Fruit fly (Drosophila melanogaster) whole organism, pupa: Measurements from ENCODE around the gene Iru.

Experiments
- CG10348 ChIP-seq: fragments of 200-800 bp; sonication (Bioruptor generic); IDR thresholded peaks from 2 replicates; pipeline ENCODE4 v1.3.6; 2022; ENCODE audit warnings: missing biosample characterization, missing genetic modification characterization
- CG14655 ChIP-seq: fragments of 200-800 bp; sonication (Bioruptor generic); optimal IDR thresholded peaks from 3 replicates; lab custom pipeline; 2017; ENCODE audit warnings: mild to moderate bottlenecking, missing biosample characterization, missing genetic modification reagents, missing genetic modification characterization
- CG17806 ChIP-seq: fragments of 200-800 bp; sonication (Bioruptor generic); optimal IDR thresholded peaks from 2 replicates; lab custom pipeline; 2018; ENCODE audit warnings: missing biosample characterization, mild to moderate bottlenecking, missing genetic modification characterization, moderate library complexity
- CG34367 ChIP-seq: fragments of 200-800 bp; sonication (Bioruptor generic); optimal IDR thresholded peaks from 2 replicates; lab custom pipeline; 2018; ENCODE audit warnings: missing biosample characterization, mild to moderate bottlenecking, missing genetic modification characterization
- CG4496 ChIP-seq: fragments of 200-800 bp; sonication (Bioruptor generic); IDR thresholded peaks from 3 replicates; pipeline ENCODE4 v1.3.6; 2022; ENCODE audit warnings: missing biosample characterization, missing genetic modification characterization
- D1 ChIP-seq: fragments of 200-800 bp; sonication (Bioruptor generic); optimal IDR thresholded peaks from 2 replicates; lab custom pipeline; 2018; ENCODE audit warnings: missing biosample characterization, mild to moderate bottlenecking, missing genetic modification characterization, moderate library complexity
- EcR ChIP-seq: fragments of 200-800 bp; sonication (Bioruptor generic); optimal IDR thresholded peaks from 3 replicates; lab custom pipeline; 2019; ENCODE audit warnings: missing biosample characterization, missing genetic modification characterization, mild to moderate bottlenecking, moderate library complexity, missing genetic modification reagents
- Ets98B ChIP-seq: fragments of 200-800 bp; sonication (Bioruptor generic); IDR thresholded peaks from 2 replicates; pipeline ENCODE4 v1.3.6; 2022; ENCODE audit warnings: missing biosample characterization, missing genetic modification characterization
- Pif1A ChIP-seq: fragments of 200-800 bp; sonication (Bioruptor generic); optimal IDR thresholded peaks from 3 replicates; lab custom pipeline; 2016; ENCODE audit warnings: missing biosample characterization, missing genetic modification characterization
- rn ChIP-seq: fragments of 200-800 bp; sonication (Bioruptor generic); IDR thresholded peaks from 2 replicates; pipeline ENCODE4 v1.3.6; 2022; ENCODE audit warnings: missing biosample characterization, missing genetic modification characterization

dm6 chr3R:9031797-9032418 lies 25.7 kb downstream of the Iru start:
- TF ChIP-seq CG34367 (tag; lab: Kevin White, UChicago) (peak; percentile 99), EcR (peak; percentile 81), Pif1A (peak; percentile 99), rn (GFP tag; lab: Robert Waterston, UW) (peak; percentile 98), CG4496 (GFP tag; lab: Robert Waterston, UW) (peak; percentile 99), D1 (tag; lab: Kevin White, UChicago) (peak; percentile 99), Ets98B (GFP tag; lab: Robert Waterston, UW) (peak; percentile 99), CG10348 (GFP tag; lab: Robert Waterston, UW) (peak; percentile 95), CG14655 (peak; percentile 99), CG17806 (tag; lab: Kevin White, UChicago) (peak; percentile 99)
